Fruit fly (Drosophila melanogaster) whole organism, embryonic: Measurements from ENCODE around the gene lgs.

Experiments
- Abd-B ChIP-seq: fragments of 200-800 bp; sonication (Bioruptor generic); optimal IDR thresholded peaks from 2 replicates; lab custom pipeline; 2018; ENCODE audit warnings: missing biosample characterization, mild to moderate bottlenecking, missing genetic modification characterization, moderate library complexity
- Antp ChIP-seq: fragments of 200-800 bp; sonication (Bioruptor generic); optimal IDR thresholded peaks from 3 replicates; lab custom pipeline; 2016; ENCODE audit warnings: missing biosample characterization, missing genetic modification characterization
- Atf-2 ChIP-seq: fragments of 200-800 bp; sonication (Bioruptor generic); optimal IDR thresholded peaks from 2 replicates; lab custom pipeline; 2016; ENCODE audit warnings: missing biosample characterization, missing genetic modification characterization
- CG10147 ChIP-seq: fragments of 200-800 bp; sonication (Bioruptor generic); optimal IDR thresholded peaks from 2 replicates; lab custom pipeline; 2019; ENCODE audit warnings: missing biosample characterization, mild to moderate bottlenecking, missing genetic modification characterization, moderate library complexity
- CG10654 ChIP-seq: fragments of 200-800 bp; sonication (Bioruptor generic); optimal IDR thresholded peaks from 2 replicates; lab custom pipeline; 2016; ENCODE audit warnings: missing biosample characterization, missing genetic modification characterization
- CG11085 ChIP-seq: fragments of 200-800 bp; sonication (Bioruptor generic); IDR thresholded peaks from 2 replicates; pipeline ENCODE4 v1.3.6; 2022; ENCODE audit warnings: missing biosample characterization, missing genetic modification characterization
- CG11093 ChIP-seq: fragments of 200-800 bp; sonication (Bioruptor generic); IDR thresholded peaks from 3 replicates; pipeline ENCODE4 v1.3.6; 2022; ENCODE audit warnings: missing biosample characterization, missing genetic modification characterization
- CG11560 ChIP-seq: fragments of 200-800 bp; sonication (Bioruptor generic); IDR thresholded peaks from 3 replicates; pipeline ENCODE4 v1.3.6; 2022; ENCODE audit warnings: missing biosample characterization, missing genetic modification characterization
- CG11723 ChIP-seq: fragments of 200-800 bp; sonication (Bioruptor generic); optimal IDR thresholded peaks from 2 replicates; lab custom pipeline; 2017; ENCODE audit warnings: missing biosample characterization, mild to moderate bottlenecking, missing genetic modification characterization
- CG12219 ChIP-seq: fragments of 200-800 bp; sonication (Bioruptor generic); optimal IDR thresholded peaks from 3 replicates; lab custom pipeline; 2018; ENCODE audit warnings: missing biosample characterization, mild to moderate bottlenecking, missing genetic modification characterization
- CG12659 ChIP-seq: fragments of 200-800 bp; sonication (Bioruptor generic); optimal IDR thresholded peaks from 3 replicates; lab custom pipeline; 2017; ENCODE audit warnings: mild to moderate bottlenecking, missing biosample characterization, missing genetic modification reagents, missing genetic modification characterization
- CG12769 ChIP-seq: fragments of 200-800 bp; sonication (Bioruptor generic); optimal IDR thresholded peaks from 2 replicates; lab custom pipeline; 2019; ENCODE audit warnings: missing biosample characterization, mild to moderate bottlenecking, missing genetic modification characterization, moderate library complexity
- CG13424 ChIP-seq: fragments of 200-800 bp; sonication (Bioruptor generic); optimal IDR thresholded peaks from 2 replicates; lab custom pipeline; 2019; ENCODE audit warnings: missing biosample characterization, mild to moderate bottlenecking, missing genetic modification characterization, moderate library complexity
- CG13775 ChIP-seq: fragments of 200-800 bp; sonication (Bioruptor generic); optimal IDR thresholded peaks from 3 replicates; lab custom pipeline; 2017; ENCODE audit warnings: missing biosample characterization, mild to moderate bottlenecking, missing genetic modification characterization
- CG14050 ChIP-seq: fragments of 200-800 bp; sonication (Bioruptor generic); IDR thresholded peaks from 3 replicates; pipeline ENCODE4 v1.3.6; 2022; ENCODE audit warnings: missing biosample characterization, missing genetic modification characterization
- CG1603 ChIP-seq: fragments of 200-800 bp; sonication (Bioruptor generic); optimal IDR thresholded peaks from 2 replicates; lab custom pipeline; 2019; ENCODE audit warnings: missing biosample characterization, mild to moderate bottlenecking, missing genetic modification characterization, moderate library complexity
- CG17186 ChIP-seq: fragments of 200-800 bp; sonication (Bioruptor generic); optimal IDR thresholded peaks from 3 replicates; lab custom pipeline; 2017; ENCODE audit warnings: missing biosample characterization, missing genetic modification reagents, missing genetic modification characterization
- CG17361 ChIP-seq: fragments of 200-800 bp; sonication (Bioruptor generic); IDR thresholded peaks from 3 replicates; pipeline ENCODE4 v1.3.6; 2022; ENCODE audit warnings: missing biosample characterization, missing genetic modification characterization
- CG17385 ChIP-seq: fragments of 200-800 bp; sonication (Bioruptor generic); optimal IDR thresholded peaks from 3 replicates; lab custom pipeline; 2018; ENCODE audit warnings: missing biosample characterization, mild to moderate bottlenecking, missing genetic modification characterization
- CG34422 ChIP-seq: fragments of 200-800 bp; sonication (Bioruptor generic); IDR thresholded peaks from 3 replicates; pipeline ENCODE4 v1.3.6; 2022; ENCODE audit warnings: missing biosample characterization, missing genetic modification characterization
- CG3838 ChIP-seq: fragments of 200-800 bp; sonication (Bioruptor generic); optimal IDR thresholded peaks from 3 replicates; lab custom pipeline; 2016; ENCODE audit warnings: missing biosample characterization, missing genetic modification characterization
- CG6175 ChIP-seq: fragments of 200-800 bp; sonication (Bioruptor generic); IDR thresholded peaks from 3 replicates; pipeline ENCODE4 v1.3.6; 2022; ENCODE audit warnings: missing biosample characterization, missing genetic modification characterization
- CG6254 ChIP-seq: fragments of 200-800 bp; sonication (Bioruptor generic); optimal IDR thresholded peaks from 3 replicates; lab custom pipeline; 2017; ENCODE audit warnings: mild to moderate bottlenecking, missing biosample characterization, missing genetic modification reagents, missing genetic modification characterization
- CG7372 ChIP-seq: fragments of 200-800 bp; sonication (Bioruptor generic); IDR thresholded peaks from 2 replicates; pipeline ENCODE4 v1.3.6; 2022; ENCODE audit warnings: missing biosample characterization, missing genetic modification characterization
- CG7963 ChIP-seq: fragments of 200-800 bp; sonication (Bioruptor generic); IDR thresholded peaks from 3 replicates; pipeline ENCODE4 v1.3.6; 2022; ENCODE audit warnings: missing biosample characterization, missing genetic modification characterization; ENCODE audit not compliant: partially characterized antibody
- CG8281 ChIP-seq: fragments of 200-800 bp; sonication (Bioruptor generic); optimal IDR thresholded peaks from 2 replicates; lab custom pipeline; 2018; ENCODE audit warnings: missing biosample characterization, mild to moderate bottlenecking, missing genetic modification characterization, moderate library complexity
- CTCF ChIP-seq: fragments of 200-800 bp; sonication (Bioruptor generic); optimal IDR thresholded peaks from 2 replicates; lab custom pipeline; 2017; ENCODE audit warnings: missing biosample characterization, mild to moderate bottlenecking, missing genetic modification characterization, moderate library complexity
- Dad ChIP-seq: fragments of 200-800 bp; sonication (Bioruptor generic); optimal IDR thresholded peaks from 3 replicates; lab custom pipeline; 2016; ENCODE audit warnings: missing biosample characterization, missing genetic modification characterization
- Dref ChIP-seq: fragments of 200-800 bp; sonication (Bioruptor generic); IDR thresholded peaks from 2 replicates; pipeline ENCODE4 v1.3.6; 2022; ENCODE audit warnings: missing biosample characterization, missing genetic modification characterization
- NfI ChIP-seq: fragments of 200-800 bp; sonication (Bioruptor generic); optimal IDR thresholded peaks from 3 replicates; lab custom pipeline; 2018; ENCODE audit warnings: missing biosample characterization, mild to moderate bottlenecking, missing genetic modification characterization, moderate library complexity
- Spps ChIP-seq: fragments of 200-800 bp; sonication (Bioruptor generic); optimal IDR thresholded peaks from 2 replicates; lab custom pipeline; 2018; ENCODE audit warnings: missing biosample characterization, mild to moderate bottlenecking, missing genetic modification characterization
- al ChIP-seq: fragments of 200-800 bp; sonication (Bioruptor generic); IDR thresholded peaks from 2 replicates; pipeline ENCODE4 v1.3.6; 2022; ENCODE audit warnings: missing biosample characterization, missing genetic modification characterization
- ase ChIP-seq: fragments of 200-800 bp; sonication (Bioruptor generic); IDR thresholded peaks from 3 replicates; pipeline ENCODE4 v1.3.6; 2022; ENCODE audit warnings: missing biosample characterization, missing genetic modification characterization
- bcd ChIP-seq: fragments of 200-800 bp; sonication (Bioruptor generic); optimal IDR thresholded peaks from 2 replicates; lab custom pipeline; 2017; ENCODE audit warnings: missing biosample characterization, mild to moderate bottlenecking, missing genetic modification characterization
- dmrt99B ChIP-seq: fragments of 200-800 bp; sonication (Bioruptor generic); optimal IDR thresholded peaks from 2 replicates; lab custom pipeline; 2018; ENCODE audit warnings: missing biosample characterization, mild to moderate bottlenecking, missing genetic modification characterization, moderate library complexity
- dpn ChIP-seq, 2 experiments: fragments of 200-800 bp; sonication (Bioruptor generic); optimal IDR thresholded peaks; 3 replicates each; lab custom pipeline; 2016; ENCODE audit warnings: missing biosample characterization in 2 of 2, missing genetic modification characterization in 2 of 2
- fd64A ChIP-seq: fragments of 200-800 bp; sonication (Bioruptor generic); optimal IDR thresholded peaks from 3 replicates; lab custom pipeline; 2018; ENCODE audit warnings: missing biosample characterization, mild to moderate bottlenecking, missing genetic modification characterization
- fu2 ChIP-seq: fragments of 200-800 bp; sonication (Bioruptor generic); optimal IDR thresholded peaks from 2 replicates; lab custom pipeline; 2016; ENCODE audit warnings: missing biosample characterization, missing genetic modification characterization
- kah ChIP-seq: fragments of 200-800 bp; sonication (Bioruptor generic); optimal IDR thresholded peaks from 2 replicates; lab custom pipeline; 2018; ENCODE audit warnings: missing biosample characterization, mild to moderate bottlenecking, missing genetic modification characterization
- mld ChIP-seq: fragments of 200-800 bp; sonication (Bioruptor generic); IDR thresholded peaks from 3 replicates; pipeline ENCODE4 v1.3.6; 2022; ENCODE audit warnings: missing biosample characterization, missing genetic modification characterization; ENCODE audit not compliant: partially characterized antibody
- nmo ChIP-seq: fragments of 200-800 bp; sonication (Bioruptor generic); optimal IDR thresholded peaks from 2 replicates; lab custom pipeline; 2018; ENCODE audit warnings: missing biosample characterization, mild to moderate bottlenecking, missing genetic modification characterization, moderate library complexity
- nom ChIP-seq: fragments of 200-800 bp; sonication (Bioruptor generic); optimal IDR thresholded peaks from 2 replicates; lab custom pipeline; 2017; ENCODE audit warnings: missing biosample characterization, missing genetic modification characterization, mild to moderate bottlenecking, moderate library complexity, missing genetic modification reagents
- oc ChIP-seq: fragments of 200-800 bp; sonication (Bioruptor generic); optimal IDR thresholded peaks from 2 replicates; lab custom pipeline; 2018; ENCODE audit warnings: missing biosample characterization, mild to moderate bottlenecking, missing genetic modification characterization, moderate library complexity
- pnt ChIP-seq: fragments of 200-800 bp; sonication (Bioruptor generic); optimal IDR thresholded peaks from 3 replicates; lab custom pipeline; 2016; ENCODE audit warnings: missing biosample characterization, missing genetic modification characterization
- pum ChIP-seq: fragments of 200-800 bp; sonication (Bioruptor generic); optimal IDR thresholded peaks from 2 replicates; lab custom pipeline; 2016; ENCODE audit warnings: missing biosample characterization, missing genetic modification characterization
- repo ChIP-seq: fragments of 200-800 bp; sonication (Bioruptor generic); optimal IDR thresholded peaks from 2 replicates; lab custom pipeline; 2016; ENCODE audit warnings: missing biosample characterization, missing genetic modification characterization
- sens ChIP-seq: fragments of 200-800 bp; sonication (Bioruptor generic); peaks from one replicate; lab custom pipeline; 2016; ENCODE audit warnings: missing biosample characterization, missing genetic modification characterization
- sima ChIP-seq: fragments of 200-800 bp; sonication (Bioruptor generic); optimal IDR thresholded peaks from 2 replicates; lab custom pipeline; 2016; ENCODE audit warnings: missing biosample characterization, missing genetic modification characterization
- sqz ChIP-seq: fragments of 200-800 bp; sonication (Bioruptor generic); optimal IDR thresholded peaks from 3 replicates; lab custom pipeline; 2018; ENCODE audit warnings: missing biosample characterization, mild to moderate bottlenecking, missing genetic modification characterization
- tin ChIP-seq: fragments of 200-800 bp; sonication (Bioruptor generic); optimal IDR thresholded peaks from 3 replicates; lab custom pipeline; 2016; ENCODE audit warnings: missing biosample characterization, missing genetic modification characterization
- twi ChIP-seq: fragments of 200-800 bp; optimal IDR thresholded peaks from 2 replicates; lab custom pipeline; 2019; ENCODE audit warnings: missing biosample characterization, mild to moderate bottlenecking, missing genetic modification characterization, moderate library complexity
- vfl ChIP-seq: fragments of 200-800 bp; sonication (Bioruptor generic); optimal IDR thresholded peaks from 2 replicates; lab custom pipeline; 2016; ENCODE audit warnings: missing biosample characterization, missing genetic modification characterization

The lgs gene

dm6 chr4:404325-404724 lies 39.4 kb downstream of the lgs start (continued):
- TF ChIP-seq al (GFP tag; lab: Robert Waterston, UW), result no peak
- TF ChIP-seq mld (GFP tag; lab: Robert Waterston, UW), result no peak
- TF ChIP-seq CG7963 (GFP tag; lab: Robert Waterston, UW), result no peak
- peak; percentile 40 for TF ChIP-seq sens
- no peak for TF ChIP-seq CG17186 (GFP tag; lab: Kevin White, UChicago)
- peak; percentile 19 for TF ChIP-seq Spps
- TF ChIP-seq CG6254 (GFP tag; lab: Kevin White, UChicago), result peak; percentile 82
- TF ChIP-seq repo, result no peak
- no peak for TF ChIP-seq ase (GFP tag; lab: Robert Waterston, UW)
- TF ChIP-seq CG6175 (GFP tag; lab: Robert Waterston, UW), result no peak
- peak; percentile 44 for TF ChIP-seq dmrt99B
- TF ChIP-seq twi (tag; lab: Kevin White, UChicago), result no peak
- no peak for TF ChIP-seq pum (GFP tag; lab: Kevin White, UChicago)
- no peak for TF ChIP-seq pnt (GFP tag; lab: Kevin White, UChicago)
- peak; percentile 44 for TF ChIP-seq CG13424 (tag; lab: Kevin White, UChicago)
- TF ChIP-seq CG17385 (GFP tag; lab: Kevin White, UChicago), result peak; percentile 69
- TF ChIP-seq bcd (GFP tag; lab: Kevin White, UChicago), result peak; percentile 1
- peak; percentile 14 for TF ChIP-seq CG10654 (GFP tag; lab: Kevin White, UChicago)
- peak; percentile 22 for TF ChIP-seq CG12659 (GFP tag; lab: Kevin White, UChicago)
- peak; percentile 37 for TF ChIP-seq CG11723
- no peak for TF ChIP-seq Abd-B (GFP tag; lab: Kevin White, UChicago)
- 0 out of 3 replicates have a peak, but pooled peaks have one; percentile 31 for TF ChIP-seq CG17361 (GFP tag; lab: Robert Waterston, UW)
- TF ChIP-seq vfl (GFP tag; lab: Kevin White, UChicago), result no peak
- no peak for TF ChIP-seq tin (GFP tag; lab: Kevin White, UChicago)
- no peak for TF ChIP-seq CG14050
- no peak for TF ChIP-seq CG7372 (GFP tag; lab: Robert Waterston, UW)
- TF ChIP-seq CG34422, result no peak
- peak; percentile 65 for TF ChIP-seq fd64A (GFP tag; lab: Kevin White, UChicago)
- TF ChIP-seq Antp (GFP tag; lab: Kevin White, UChicago), result no peak
- TF ChIP-seq Atf-2, result no peak
- TF ChIP-seq CG3838, result no peak
- no peak for TF ChIP-seq CG11085 (GFP tag; lab: Robert Waterston, UW)
- TF ChIP-seq fu2 (GFP tag; lab: Kevin White, UChicago), result no peak
- TF ChIP-seq oc (tag; lab: Kevin White, UChicago), result no peak
- TF ChIP-seq nmo, result no peak
- no peak for TF ChIP-seq CG11560
- no peak for TF ChIP-seq CG11093 (GFP tag; lab: Robert Waterston, UW)
- TF ChIP-seq kah (GFP tag; lab: Kevin White, UChicago), result peak; percentile 81
- TF ChIP-seq CG10147 (GFP tag; lab: Kevin White, UChicago), result no peak
- no peak for TF ChIP-seq CG1603
- peak; percentile 18 for TF ChIP-seq CG13775
- peak; percentile 9 for TF ChIP-seq CG8281 (tag; lab: Kevin White, UChicago)
- peak; percentile 67 for TF ChIP-seq nom
- TF ChIP-seq Dad, result no peak
- peak; percentile 75 for TF ChIP-seq sqz (GFP tag; lab: Kevin White, UChicago)
- peak; percentile 92 for TF ChIP-seq CTCF (GFP tag; lab: Kevin White, UChicago)
- TF ChIP-seq CG12769, result no peak
- peak; percentile 67 for TF ChIP-seq CG12219 (GFP tag; lab: Kevin White, UChicago)
- TF ChIP-seq Dref, result no peak
- TF ChIP-seq NfI (GFP tag; lab: Kevin White, UChicago), result peak; percentile 62
- no peak for TF ChIP-seq sima (GFP tag; lab: Kevin White, UChicago)
- peak in 1 of 2 experiments; percentile 29 for TF ChIP-seq dpn (GFP tag; optimal IDR thresholded peaks at IDR 0.05; lab: Kevin White, UChicago)
